Worm (Caenorhabditis elegans) whole organism, late embryonic: ENCODE results near the gene C02B8.6.

Experiments
- ceh-14 ChIP-seq: sonication (generic microtip); optimal IDR thresholded peaks from 2 replicates; lab custom pipeline; 2016; ENCODE audit warnings: missing genotype, missing genetic modification characterization, missing compliant biosample characterization
- ceh-6 ChIP-seq: fragments of 200-800 bp; sonication (Bioruptor generic); optimal IDR thresholded peaks from 2 replicates; lab custom pipeline; 2018; ENCODE audit warnings: mild to moderate bottlenecking, missing genetic modification characterization, missing compliant biosample characterization
- fkh-10 ChIP-seq: fragments of 150-350 bp; optimal IDR thresholded peaks from 2 replicates; lab custom pipeline; 2014; ENCODE audit warnings: missing biosample characterization, missing genetic modification reagents, missing genetic modification characterization
- hlh-15 ChIP-seq: sonication (generic microtip); optimal IDR thresholded peaks from 2 replicates; lab custom pipeline; 2016; ENCODE audit warnings: missing genetic modification characterization, missing compliant biosample characterization
- mec-3 ChIP-seq: sonication (generic microtip); optimal IDR thresholded peaks from 2 replicates; lab custom pipeline; 2016; ENCODE audit warnings: borderline replicate concordance, missing genetic modification characterization, missing compliant biosample characterization
- nhr-232 ChIP-seq: sonication (generic microtip); optimal IDR thresholded peaks from 2 replicates; lab custom pipeline; 2016; ENCODE audit warnings: missing genetic modification characterization, missing compliant biosample characterization
- pqm-1 ChIP-seq: sonication (generic microtip); optimal IDR thresholded peaks from 2 replicates; lab custom pipeline; 2016; ENCODE audit warnings: missing genetic modification characterization, missing compliant biosample characterization
- pros-1 ChIP-seq: fragments of 150-350 bp; optimal IDR thresholded peaks from 2 replicates; lab custom pipeline; 2014; ENCODE audit warnings: missing biosample characterization, missing genetic modification reagents, missing genetic modification characterization
- syd-9 ChIP-seq: sonication (generic microtip); optimal IDR thresholded peaks from 2 replicates; lab custom pipeline; 2016; ENCODE audit warnings: mild to moderate bottlenecking, missing genetic modification characterization, moderate library complexity, missing compliant biosample characterization
- tbx-2 ChIP-seq: sonication (generic microtip); optimal IDR thresholded peaks from 2 replicates; lab custom pipeline; 2016; ENCODE audit warnings: missing genetic modification characterization, missing compliant biosample characterization

DNA sequence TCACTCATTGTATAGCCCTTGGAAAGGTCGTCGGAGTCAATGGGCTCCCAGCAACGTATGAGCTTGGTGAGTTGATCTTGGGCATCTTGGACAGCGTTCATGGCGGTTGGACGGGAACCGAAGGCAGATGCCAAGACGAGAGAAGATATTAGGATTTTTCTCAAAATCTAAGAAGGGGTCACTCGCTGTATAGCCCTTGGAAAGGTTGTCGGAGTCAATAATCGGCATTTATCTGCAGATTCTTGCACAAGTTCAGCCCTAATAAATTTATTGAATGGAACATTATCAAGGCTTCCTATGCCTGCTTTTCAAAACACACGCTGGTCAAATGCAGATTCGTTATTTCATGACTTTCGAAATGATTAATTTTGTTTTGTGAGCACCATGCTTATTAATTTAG, 1.7 kb upstream of the C02B8.6 start, which contains the start of gene C02B8.7:
- no peak for TF ChIP-seq nhr-232 (tag; lab: Kevin White, UChicago)
- TF ChIP-seq ceh-14 (tag; lab: Kevin White, UChicago) = no peak
- no peak for TF ChIP-seq mec-3 (tag; lab: Kevin White, UChicago)
- no peak for TF ChIP-seq hlh-15 (tag; lab: Kevin White, UChicago)
- TF ChIP-seq pros-1 = no peak
- TF ChIP-seq fkh-10 (GFP tag; lab: Kevin White, UChicago) = no peak
- TF ChIP-seq syd-9 (tag; lab: Kevin White, UChicago) = no peak
- no peak for TF ChIP-seq tbx-2
- no peak for TF ChIP-seq ceh-6 (GFP tag; lab: Kevin White, UChicago)
- TF ChIP-seq pqm-1 = no peak
